Worm (Caenorhabditis elegans) whole organism, L3 larva: ENCODE results near the gene Y73B6BL.31.

ENCODE experiments used
- ZK546.5 ChIP-seq: sonication (generic microtip); optimal IDR thresholded peaks from 2 replicates; lab custom pipeline; 2017; ENCODE audit warnings: missing biosample characterization, missing genetic modification characterization
- ceh-82 ChIP-seq: fragments of 150-350 bp; optimal IDR thresholded peaks from 2 replicates; lab custom pipeline; 2014; ENCODE audit warnings: missing biosample characterization, missing genetic modification characterization
- fkh-10 ChIP-seq: sonication (generic microtip); optimal IDR thresholded peaks from 2 replicates; lab custom pipeline; 2017; ENCODE audit warnings: missing biosample characterization, missing genetic modification reagents, missing genetic modification characterization
- mdl-1 ChIP-seq: fragments of 150-350 bp; optimal IDR thresholded peaks from 2 replicates; lab custom pipeline; 2014; ENCODE audit warnings: missing biosample characterization, missing genetic modification characterization
- nhr-11 ChIP-seq: fragments of 150-350 bp; optimal IDR thresholded peaks from 2 replicates; lab custom pipeline; 2014; ENCODE audit warnings: missing biosample characterization, missing genetic modification characterization
- nhr-12 ChIP-seq: fragments of 150-350 bp; optimal IDR thresholded peaks from 2 replicates; lab custom pipeline; 2014; ENCODE audit warnings: missing biosample characterization, missing genetic modification characterization
- nhr-67 ChIP-seq: fragments of 150-350 bp; optimal IDR thresholded peaks from 2 replicates; lab custom pipeline; 2014; ENCODE audit warnings: missing biosample characterization, missing genetic modification characterization
- pha-4 ChIP-seq: fragments of 150-350 bp; optimal IDR thresholded peaks from 2 replicates; lab custom pipeline; 2014; ENCODE audit warnings: missing biosample characterization, missing genetic modification reagents, missing genetic modification characterization
- tbx-2 ChIP-seq: sonication (generic microtip); optimal IDR thresholded peaks from 2 replicates; lab custom pipeline; 2016; ENCODE audit warnings: mild to moderate bottlenecking, missing genetic modification characterization, missing compliant biosample characterization
- unc-62 ChIP-seq: fragments of 150-350 bp; sonication (generic microtip); optimal IDR thresholded peaks from 4 replicates; lab custom pipeline; 2014; ENCODE audit warnings: missing biosample characterization, missing genetic modification reagents, missing genetic modification characterization

- no peak for TF ChIP-seq nhr-12 (tag; lab: Kevin White, UChicago)
- TF ChIP-seq pha-4 (tag; lab: Kevin White, UChicago): peak; percentile 73
- TF ChIP-seq nhr-11 (tag; lab: Kevin White, UChicago): no peak
- TF ChIP-seq unc-62 (GFP tag; lab: Kevin White, UChicago): no peak
- no peak for TF ChIP-seq nhr-67 (tag; lab: Kevin White, UChicago)
- no peak for TF ChIP-seq ZK546.5 (tag; lab: Kevin White, UChicago)
- TF ChIP-seq tbx-2: no peak
- TF ChIP-seq ceh-82 (tag; lab: Kevin White, UChicago): no peak
- no peak for TF ChIP-seq fkh-10 (GFP tag; lab: Kevin White, UChicago)
- no peak for TF ChIP-seq mdl-1 (tag; lab: Kevin White, UChicago)
These were observed 10.1 kb upstream of the Y73B6BL.31 start, which contains the start of gene acp-7 for ce11 chrIV:6431582-6431981.
